Worm (Caenorhabditis elegans) whole organism, late embryonic: Measurements from ENCODE around the gene pfd-5.
A peak's percentile ranks its signal among the peaks of the same experiment; 100 is the strongest.

Experiments
- C08G9.2 ChIP-seq: sonication (generic microtip); optimal IDR thresholded peaks from 2 replicates; lab custom pipeline; 2016; ENCODE audit warnings: mild to moderate bottlenecking, missing genetic modification characterization, moderate library complexity, missing compliant biosample characterization
- K02D7.2 ChIP-seq: sonication (generic microtip); optimal IDR thresholded peaks from 2 replicates; lab custom pipeline; 2017; ENCODE audit warnings: mild to moderate bottlenecking, missing genetic modification characterization, missing compliant biosample characterization
- Y22D7AL.16 ChIP-seq: sonication (generic microtip); optimal IDR thresholded peaks from 2 replicates; lab custom pipeline; 2016; ENCODE audit warnings: missing genetic modification characterization, missing compliant biosample characterization
- ceh-18 ChIP-seq: sonication (generic microtip); optimal IDR thresholded peaks from 2 replicates; lab custom pipeline; 2016; ENCODE audit warnings: missing genetic modification characterization, missing compliant biosample characterization
- ceh-2 ChIP-seq: sonication (generic microtip); optimal IDR thresholded peaks from 2 replicates; lab custom pipeline; 2016; ENCODE audit warnings: missing genotype, missing genetic modification characterization, missing compliant biosample characterization
- ceh-30 ChIP-seq: fragments of 150-350 bp; optimal IDR thresholded peaks from 2 replicates; lab custom pipeline; 2014; ENCODE audit warnings: missing biosample characterization, missing genetic modification characterization
- ceh-31 ChIP-seq: sonication (generic microtip); optimal IDR thresholded peaks from 2 replicates; lab custom pipeline; 2016; ENCODE audit warnings: missing genetic modification characterization, missing compliant biosample characterization
- ceh-34 ChIP-seq: sonication (generic microtip); optimal IDR thresholded peaks from 2 replicates; lab custom pipeline; 2016; ENCODE audit warnings: mild to moderate bottlenecking, missing genetic modification characterization, missing compliant biosample characterization
- ceh-48 ChIP-seq: sonication (generic microtip); optimal IDR thresholded peaks from 2 replicates; lab custom pipeline; 2016; ENCODE audit warnings: missing genetic modification characterization, inconsistent platforms, missing compliant biosample characterization
- ceh-9 ChIP-seq: sonication (generic microtip); optimal IDR thresholded peaks from 2 replicates; lab custom pipeline; 2016; ENCODE audit warnings: mild to moderate bottlenecking, missing genetic modification characterization, inconsistent platforms, missing compliant biosample characterization
- che-1 ChIP-seq: sonication (generic microtip); optimal IDR thresholded peaks from 2 replicates; lab custom pipeline; 2016; ENCODE audit warnings: mild to moderate bottlenecking, missing genetic modification characterization, missing compliant biosample characterization
- dve-1 ChIP-seq: sonication (generic microtip); optimal IDR thresholded peaks from 2 replicates; lab custom pipeline; 2017; ENCODE audit warnings: antibody characterized with exemption, mild to moderate bottlenecking, missing genetic modification characterization, missing compliant biosample characterization
- elt-2 ChIP-seq: sonication (generic microtip); optimal IDR thresholded peaks from 2 replicates; lab custom pipeline; 2016; ENCODE audit warnings: missing genetic modification reagents, missing genetic modification characterization, missing compliant biosample characterization
- elt-4 ChIP-seq: sonication (generic microtip); optimal IDR thresholded peaks from 2 replicates; lab custom pipeline; 2016; ENCODE audit warnings: missing genetic modification characterization, missing compliant biosample characterization
- eyg-1 ChIP-seq: sonication (generic microtip); optimal IDR thresholded peaks from 2 replicates; lab custom pipeline; 2016; ENCODE audit warnings: missing genotype, missing genetic modification characterization, missing compliant biosample characterization
- fkh-6 ChIP-seq: sonication (generic microtip); optimal IDR thresholded peaks from 2 replicates; lab custom pipeline; 2016; ENCODE audit warnings: missing genetic modification characterization, missing compliant biosample characterization
- gmeb-2 ChIP-seq: sonication (generic microtip); optimal IDR thresholded peaks from 2 replicates; lab custom pipeline; 2016; ENCODE audit warnings: missing genetic modification characterization, inconsistent platforms, missing compliant biosample characterization
- hlh-30 ChIP-seq: sonication (generic microtip); optimal IDR thresholded peaks from 2 replicates; lab custom pipeline; 2017; ENCODE audit warnings: antibody characterized with exemption, missing genetic modification characterization, missing compliant biosample characterization; ENCODE audit not compliant: insufficient read depth
- hlh-8 ChIP-seq: sonication (generic microtip); optimal IDR thresholded peaks from 2 replicates; lab custom pipeline; 2016; ENCODE audit warnings: missing genotype, missing genetic modification characterization, missing compliant biosample characterization
- lin-11 ChIP-seq: fragments of 200-800 bp; sonication (Bioruptor generic); optimal IDR thresholded peaks from 2 replicates; lab custom pipeline; 2018; ENCODE audit warnings: mild to moderate bottlenecking, missing genetic modification characterization, missing compliant biosample characterization
- nfya-1 ChIP-seq: sonication (generic microtip); optimal IDR thresholded peaks from 2 replicates; lab custom pipeline; 2017; ENCODE audit warnings: missing genetic modification characterization, mild to moderate bottlenecking, missing compliant biosample characterization, antibody characterized with exemption, moderate library complexity
- odd-2 ChIP-seq: sonication (generic microtip); optimal IDR thresholded peaks from 2 replicates; lab custom pipeline; 2017; ENCODE audit warnings: antibody characterized with exemption, mild to moderate bottlenecking, missing genetic modification characterization, missing compliant biosample characterization
- pax-1 ChIP-seq: fragments of 150-350 bp; optimal IDR thresholded peaks from 2 replicates; lab custom pipeline; 2014; ENCODE audit warnings: missing biosample characterization, missing genetic modification characterization
- pha-4 ChIP-seq: fragments of 150-350 bp; optimal IDR thresholded peaks from 2 replicates; lab custom pipeline; 2018; ENCODE audit warnings: missing biosample characterization, missing genetic modification reagents, missing genetic modification characterization
- ref-2 ChIP-seq: sonication (generic microtip); optimal IDR thresholded peaks from 2 replicates; lab custom pipeline; 2016; ENCODE audit warnings: missing genetic modification characterization, missing compliant biosample characterization
- rnt-1 ChIP-seq: sonication (generic microtip); optimal IDR thresholded peaks from 2 replicates; lab custom pipeline; 2016; ENCODE audit warnings: missing genetic modification characterization, missing compliant biosample characterization
- sox-2 ChIP-seq: fragments of 200-800 bp; sonication (Bioruptor generic); IDR thresholded peaks from 2 replicates; pipeline ENCODE4 v1.3.6; 2022; ENCODE audit warnings: missing genetic modification reagents, missing genetic modification characterization, missing compliant biosample characterization
- sox-4 ChIP-seq: sonication (generic microtip); optimal IDR thresholded peaks from 2 replicates; lab custom pipeline; 2017; ENCODE audit warnings: mild to moderate bottlenecking, missing genetic modification characterization, inconsistent platforms, missing compliant biosample characterization
- syd-9 ChIP-seq: sonication (generic microtip); optimal IDR thresholded peaks from 2 replicates; lab custom pipeline; 2016; ENCODE audit warnings: mild to moderate bottlenecking, missing genetic modification characterization, moderate library complexity, missing compliant biosample characterization
- tbx-2 ChIP-seq: sonication (generic microtip); optimal IDR thresholded peaks from 2 replicates; lab custom pipeline; 2016; ENCODE audit warnings: missing genetic modification characterization, missing compliant biosample characterization
- tbx-7 ChIP-seq: sonication (generic microtip); optimal IDR thresholded peaks from 2 replicates; lab custom pipeline; 2016; ENCODE audit warnings: missing genotype, missing genetic modification characterization, missing compliant biosample characterization
- ttx-3 ChIP-seq: sonication (generic microtip); optimal IDR thresholded peaks from 2 replicates; lab custom pipeline; 2016; ENCODE audit warnings: missing genetic modification reagents, missing genetic modification characterization, missing compliant biosample characterization
- unc-42 ChIP-seq: sonication (generic microtip); optimal IDR thresholded peaks from 2 replicates; lab custom pipeline; 2016; ENCODE audit warnings: missing genotype, missing genetic modification characterization, missing compliant biosample characterization
- unc-55 ChIP-seq: sonication (generic microtip); optimal IDR thresholded peaks from 2 replicates; lab custom pipeline; 2017; ENCODE audit warnings: missing biosample characterization, missing genetic modification reagents, missing genetic modification characterization
- unc-86 ChIP-seq: sonication (generic microtip); optimal IDR thresholded peaks from 2 replicates; lab custom pipeline; 2016; ENCODE audit warnings: missing genetic modification characterization, missing compliant biosample characterization
- ztf-16 ChIP-seq: sonication (generic microtip); optimal IDR thresholded peaks from 2 replicates; lab custom pipeline; 2017; ENCODE audit warnings: missing genetic modification characterization, missing compliant biosample characterization

The pfd-5 gene

ce11 chrIII:7181822-7182221 lies 16.9 kb downstream of the pfd-5 start, which contains the start of gene epg-4:
epg-4 (plus strand) TSS chrIII:7182167.
- TF ChIP-seq ceh-2 (tag; lab: Kevin White, UChicago) (no peak), hlh-30 (peak; percentile 91), syd-9 (tag; lab: Kevin White, UChicago) (no peak), ceh-48 (tag; lab: Kevin White, UChicago) (no peak), ceh-31 (tag; lab: Kevin White, UChicago) (peak; percentile 73), ceh-9 (tag; lab: Kevin White, UChicago) (no peak), eyg-1 (tag; lab: Kevin White, UChicago) (no peak), lin-11 (tag; lab: Kevin White, UChicago) (no peak), unc-55 (GFP tag; lab: Kevin White, UChicago) (no peak), elt-4 (tag; lab: Kevin White, UChicago) (no peak), Y22D7AL.16 (no peak), unc-42 (peak; percentile 3), dve-1 (tag; lab: Kevin White, UChicago) (no peak), ref-2 (tag; lab: Kevin White, UChicago) (peak; percentile 32), ceh-18 (tag; lab: Kevin White, UChicago) (peak; percentile 12), che-1 (tag; lab: Kevin White, UChicago) (no peak), ttx-3 (peak; percentile 11), odd-2 (tag; lab: Kevin White, UChicago) (no peak), K02D7.2 (no peak), rnt-1 (tag; lab: Kevin White, UChicago) (peak; percentile 34), tbx-2 (tag; lab: Kevin White, UChicago) (peak; percentile 22), sox-4 (tag; lab: Kevin White, UChicago) (no peak), ztf-16 (tag; lab: Kevin White, UChicago) (no peak), pha-4 (tag; lab: Kevin White, UChicago) (no peak)

DNA sequence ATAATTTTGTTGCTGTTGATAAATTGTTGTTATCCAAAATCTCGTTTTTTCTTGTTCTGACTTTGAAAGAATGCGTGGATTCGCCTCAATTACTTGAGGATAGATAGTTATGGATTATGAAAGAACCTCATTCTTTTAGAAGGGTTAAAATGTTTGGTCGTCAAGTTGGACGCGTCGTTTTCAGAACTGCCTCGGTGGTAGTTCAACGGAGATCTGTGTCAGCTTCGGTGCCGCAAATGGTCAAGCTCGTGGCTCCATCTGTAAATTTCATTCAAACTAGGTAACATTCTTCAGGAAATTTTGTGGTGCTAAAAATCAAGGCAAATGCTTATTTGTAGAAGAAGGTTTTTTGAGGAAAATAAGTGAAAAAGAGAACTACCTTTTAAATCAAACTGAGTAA lies 18.1 kb downstream of the pfd-5 start, which contains the start of gene ndab-2:
ndab-2 (plus strand) TSS at position 140 of the 400 bp plus-strand sequence.
- TF ChIP-seq Y22D7AL.16 (no peak), gmeb-2 (tag; lab: Kevin White, UChicago) (no peak), fkh-6 (tag; lab: Kevin White, UChicago) (no peak), dve-1 (tag; lab: Kevin White, UChicago) (no peak), tbx-2 (tag; lab: Kevin White, UChicago) (no peak), hlh-8 (tag; lab: Kevin White, UChicago) (no peak)

DNA sequence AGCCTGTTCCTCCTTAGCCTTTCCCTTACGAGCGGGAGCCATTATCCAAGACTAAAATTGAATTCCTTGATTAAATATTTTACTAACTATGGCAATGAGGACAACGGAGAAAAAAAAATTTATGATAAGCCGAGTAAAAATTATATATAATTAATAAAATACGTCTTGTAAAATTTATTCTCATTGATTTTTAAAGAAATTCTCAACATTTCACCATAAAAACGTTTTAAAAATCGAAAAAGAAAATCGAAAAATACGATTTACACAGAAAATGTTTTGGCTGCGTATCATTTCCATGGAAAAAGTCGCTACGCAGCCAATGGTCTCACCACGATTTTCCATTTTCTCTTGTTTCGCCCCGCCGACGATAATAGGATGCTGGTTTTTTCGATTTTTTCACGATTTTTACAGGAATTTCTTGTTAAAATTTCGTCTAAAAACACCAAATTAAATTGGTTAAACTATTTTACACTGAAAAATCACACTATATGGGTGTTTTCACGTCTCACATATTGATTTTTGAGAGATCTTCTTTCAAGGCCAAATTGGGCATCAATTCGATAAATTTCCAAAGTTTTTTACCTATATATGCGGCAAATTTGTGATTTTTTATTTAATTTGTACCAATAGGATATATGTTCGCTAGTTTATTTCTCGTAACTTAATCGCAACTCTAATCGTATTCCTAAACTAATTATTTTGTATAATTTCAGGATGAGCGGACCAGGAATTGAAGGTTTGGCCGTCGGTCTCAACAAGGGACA lies 19.0 kb downstream of the pfd-5 start, which contains the start of the genes rps-14 and rpl-36:
rps-14 (minus strand) TSS at position 51 of the 764 bp plus-strand sequence.
rpl-36 (plus strand) TSS at position 714 of the 764 bp plus-strand sequence.
- TF ChIP-seq tbx-7 (no peak), ceh-34 (tag; lab: Kevin White, UChicago) (peak; percentile 13), syd-9 (tag; lab: Kevin White, UChicago) (no peak), elt-2 (no peak), ceh-2 (tag; lab: Kevin White, UChicago) (no peak), nfya-1 (tag; lab: Kevin White, UChicago) (peak; percentile 87), gmeb-2 (tag; lab: Kevin White, UChicago) (no peak), unc-86 (peak; percentile 26), sox-2 (GFP tag; lab: Robert Waterston, UW) (0 out of 2 replicates have a peak, but pooled peaks have one; percentile 33), pax-1 (tag; lab: Kevin White, UChicago) (peak; percentile 81), ref-2 (tag; lab: Kevin White, UChicago) (peak; percentile 2), tbx-2 (tag; lab: Kevin White, UChicago) (peak; percentile 18), ceh-9 (tag; lab: Kevin White, UChicago) (no peak), C08G9.2 (tag; lab: Kevin White, UChicago) (no peak), ceh-30 (peak; percentile 14), ceh-18 (tag; lab: Kevin White, UChicago) (peak; percentile 27), unc-42 (peak; percentile 64), ceh-31 (tag; lab: Kevin White, UChicago) (peak; percentile 46)
